Comparison of ENCODE assay signal across 1 fruit fly cellular context in the genomic region with DNA sequence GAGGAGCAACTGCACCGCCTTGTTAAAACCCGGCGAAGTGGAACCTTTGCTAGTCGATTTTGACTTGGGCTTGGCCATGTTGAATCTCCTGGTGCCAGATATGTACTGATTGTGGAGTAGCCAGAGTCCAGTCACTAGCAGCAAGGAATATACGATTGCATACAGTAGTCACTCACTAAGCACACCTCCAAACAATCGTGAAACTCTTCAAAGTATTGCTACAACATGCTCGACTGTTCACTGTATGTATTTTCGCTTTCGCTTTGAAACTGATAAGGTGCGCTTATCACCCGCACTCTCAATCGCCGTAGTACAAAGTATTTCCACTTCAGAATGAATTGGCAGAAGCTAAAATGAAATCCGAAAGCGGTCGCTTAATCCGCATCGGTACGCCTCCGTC.
TF ChIP-seq lines count a peak whose summit lies in the region.

No protein-coding gene starts in this region.

TF ChIP-seq in whole organism, embryonic, 481 proteins besides CTCF, POLR2A, EP300 and RAD21 (continued from another document and continues in another):
- peak; percentile 13 for TF ChIP-seq CG12104 (GFP tag; optimal IDR thresholded peaks at IDR 0.05; lab: Kevin White, UChicago)
- TF ChIP-seq psq (GFP tag; optimal IDR thresholded peaks at IDR 0.05; lab: Kevin White, UChicago): no peak
- peak; percentile 82 for TF ChIP-seq Atf6 (GFP tag; IDR thresholded peaks at IDR 0.05; lab: Robert Waterston, UW)
- no peak for TF ChIP-seq abd-A (tag; optimal IDR thresholded peaks at IDR 0.05; lab: Kevin White, UChicago)
- no peak for TF ChIP-seq Atf3 (GFP tag; optimal IDR thresholded peaks at IDR 0.05; lab: Kevin White, UChicago)
- no peak for TF ChIP-seq ftz-f1 (GFP tag; optimal IDR thresholded peaks at IDR 0.05; lab: Kevin White, UChicago)
- peak; percentile 44 for TF ChIP-seq nau (GFP tag; optimal IDR thresholded peaks at IDR 0.05; lab: Kevin White, UChicago)
- TF ChIP-seq tna (GFP tag; IDR thresholded peaks at IDR 0.05; lab: Robert Waterston, UW; ENCODE audit: partially characterized antibody): no peak
- no peak for TF ChIP-seq CG33557 (GFP tag; optimal IDR thresholded peaks at IDR 0.05; lab: Kevin White, UChicago)
- no peak for TF ChIP-seq dimm (GFP tag; IDR thresholded peaks at IDR 0.05; lab: Robert Waterston, UW)
- no peak for TF ChIP-seq YL-1 (GFP tag; optimal IDR thresholded peaks at IDR 0.05; lab: Kevin White, UChicago)
- peak; percentile 58 for TF ChIP-seq Sox102F (GFP tag; optimal IDR thresholded peaks at IDR 0.05; lab: Kevin White, UChicago)
- TF ChIP-seq Lpt (GFP tag; optimal IDR thresholded peaks at IDR 0.05; lab: Kevin White, UChicago): no peak
- TF ChIP-seq Camta (GFP tag; optimal IDR thresholded peaks at IDR 0.05; lab: Kevin White, UChicago): peak; percentile 42
- no peak for TF ChIP-seq CG42726 (GFP tag; IDR thresholded peaks at IDR 0.05; lab: Robert Waterston, UW; ENCODE audit: partially characterized antibody)
- no peak for TF ChIP-seq Nf-YB (GFP tag; optimal IDR thresholded peaks at IDR 0.05; lab: Kevin White, UChicago)
- no peak for TF ChIP-seq amos (GFP tag; IDR thresholded peaks at IDR 0.05; lab: Robert Waterston, UW; ENCODE audit: partially characterized antibody)
- TF ChIP-seq nmo (GFP tag; optimal IDR thresholded peaks at IDR 0.05; lab: Kevin White, UChicago): peak; percentile 15
- peak; percentile 44 for TF ChIP-seq CG11398 (GFP tag; optimal IDR thresholded peaks at IDR 0.05; lab: Kevin White, UChicago)
- TF ChIP-seq CG4424 (GFP tag; optimal IDR thresholded peaks at IDR 0.05; lab: Kevin White, UChicago): peak; percentile 29
- TF ChIP-seq CG10979 (tag; optimal IDR thresholded peaks at IDR 0.05; lab: Kevin White, UChicago): peak; percentile 7
- TF ChIP-seq en (GFP tag; optimal IDR thresholded peaks at IDR 0.05; lab: Kevin White, UChicago): peak; percentile 43
- peak; percentile 14 for TF ChIP-seq Six4 (GFP tag; optimal IDR thresholded peaks at IDR 0.05; lab: Kevin White, UChicago)
- TF ChIP-seq gsb (GFP tag; IDR thresholded peaks at IDR 0.05; lab: Robert Waterston, UW): peak; percentile 72
- no peak for TF ChIP-seq cad (GFP tag; optimal IDR thresholded peaks at IDR 0.05; lab: Kevin White, UChicago)
- no peak for TF ChIP-seq eyg (GFP tag; optimal IDR thresholded peaks at IDR 0.05; lab: Kevin White, UChicago)
- peak; percentile 43 for TF ChIP-seq CG9609 (GFP tag; optimal IDR thresholded peaks at IDR 0.05; lab: Kevin White, UChicago)
- TF ChIP-seq exex (tag; optimal IDR thresholded peaks at IDR 0.05; lab: Kevin White, UChicago): peak; percentile 50
- TF ChIP-seq CG9797 (GFP tag; optimal IDR thresholded peaks at IDR 0.05; lab: Kevin White, UChicago): no peak
- peak; percentile 45 for TF ChIP-seq ATbp (GFP tag; optimal IDR thresholded peaks at IDR 0.05; lab: Kevin White, UChicago)
- TF ChIP-seq CG3407 (GFP tag; optimal IDR thresholded peaks at IDR 0.05; lab: Kevin White, UChicago): no peak
- TF ChIP-seq fu2 (GFP tag; optimal IDR thresholded peaks at IDR 0.05; lab: Kevin White, UChicago): peak; percentile 57
- peak; percentile 93 for TF ChIP-seq CG18599 (GFP tag; optimal IDR thresholded peaks at IDR 0.05; lab: Kevin White, UChicago)
- TF ChIP-seq CG1792 (GFP tag; optimal IDR thresholded peaks at IDR 0.05; lab: Kevin White, UChicago): no peak
- TF ChIP-seq fd3F (GFP tag; optimal IDR thresholded peaks at IDR 0.05; lab: Kevin White, UChicago): peak; percentile 4
- peak; percentile 61 for TF ChIP-seq sisA (GFP tag; IDR thresholded peaks at IDR 0.05; lab: Robert Waterston, UW)
- peak; percentile 55 for TF ChIP-seq CG10209 (GFP tag; optimal IDR thresholded peaks at IDR 0.05; lab: Kevin White, UChicago)
- peak; percentile 62; the same call in 1 of the 2 replicates for TF ChIP-seq H2.0 (GFP tag; IDR thresholded peaks at IDR 0.05; lab: Robert Waterston, UW)
- TF ChIP-seq CG11504 (tag; optimal IDR thresholded peaks at IDR 0.05; lab: Kevin White, UChicago): peak; percentile 56
- no peak for TF ChIP-seq CG13123 (GFP tag; optimal IDR thresholded peaks at IDR 0.05; lab: Kevin White, UChicago)
- TF ChIP-seq CG12769 (tag; optimal IDR thresholded peaks at IDR 0.05; lab: Kevin White, UChicago): peak; percentile 92
- peak; percentile 54 for TF ChIP-seq CG5245 (GFP tag; optimal IDR thresholded peaks at IDR 0.05; lab: Kevin White, UChicago)
- no peak for TF ChIP-seq bigmax (GFP tag; optimal IDR thresholded peaks at IDR 0.05; lab: Kevin White, UChicago)
- TF ChIP-seq CG15696 (tag; optimal IDR thresholded peaks at IDR 0.05; lab: Kevin White, UChicago): peak; percentile 15
- peak; percentile 69 for TF ChIP-seq E2f1 (GFP tag; IDR thresholded peaks at IDR 0.05; lab: Robert Waterston, UW)
- no peak for TF ChIP-seq CG16863 (GFP tag; optimal IDR thresholded peaks at IDR 0.05; lab: Kevin White, UChicago)
- no peak for TF ChIP-seq hth (optimal IDR thresholded peaks at IDR 0.05; lab: Kevin White, UChicago)
- peak; percentile 44; the same call in 1 of the 2 replicates for TF ChIP-seq CG4360 (GFP tag; IDR thresholded peaks at IDR 0.05; lab: Robert Waterston, UW)
- TF ChIP-seq hbn (GFP tag; IDR thresholded peaks at IDR 0.05; lab: Robert Waterston, UW; ENCODE audit: partially characterized antibody): no peak
- peak; percentile 84 for TF ChIP-seq vvl (GFP tag; IDR thresholded peaks at IDR 0.05; lab: Robert Waterston, UW)
- TF ChIP-seq h (optimal IDR thresholded peaks at IDR 0.05; lab: Kevin White, UChicago): no peak
- no peak for TF ChIP-seq Lim3 (GFP tag; IDR thresholded peaks at IDR 0.05; lab: Robert Waterston, UW)
- no peak for TF ChIP-seq dati (GFP tag; IDR thresholded peaks at IDR 0.05; lab: Robert Waterston, UW)
- no peak for TF ChIP-seq CG6654 (GFP tag; optimal IDR thresholded peaks at IDR 0.05; lab: Kevin White, UChicago)
- TF ChIP-seq cg (GFP tag; optimal IDR thresholded peaks at IDR 0.05; lab: Kevin White, UChicago): no peak
- TF ChIP-seq CG14667 (GFP tag; IDR thresholded peaks at IDR 0.05; lab: Robert Waterston, UW): 0 out of 2 replicates have a peak, but pooled peaks have one; percentile 32
- peak; percentile 70 for TF ChIP-seq CG17385 (GFP tag; optimal IDR thresholded peaks at IDR 0.05; lab: Kevin White, UChicago)
- TF ChIP-seq Oaz (GFP tag; IDR thresholded peaks at IDR 0.05; lab: Robert Waterston, UW): no peak
- TF ChIP-seq fd96Cb (tag; optimal IDR thresholded peaks at IDR 0.05; lab: Kevin White, UChicago): peak; percentile 12
- TF ChIP-seq crc (GFP tag; optimal IDR thresholded peaks at IDR 0.05; lab: Kevin White, UChicago): peak; percentile 46
- TF ChIP-seq CG10366 (GFP tag; IDR thresholded peaks at IDR 0.05; lab: Robert Waterston, UW): peak; percentile 76
- TF ChIP-seq Bteb2 (GFP tag; optimal IDR thresholded peaks at IDR 0.05; lab: Kevin White, UChicago): peak; percentile 53
- peak; percentile 62 for TF ChIP-seq az2 (GFP tag; optimal IDR thresholded peaks at IDR 0.05; lab: Kevin White, UChicago)
- peak; percentile 87 for TF ChIP-seq her (GFP tag; optimal IDR thresholded peaks at IDR 0.05; lab: Kevin White, UChicago)
- peak; percentile 22 for TF ChIP-seq repo (GFP tag; optimal IDR thresholded peaks at IDR 0.05; lab: Kevin White, UChicago)
- peak; percentile 55; the same call in 1 of the 2 replicates for TF ChIP-seq CG16779 (GFP tag; IDR thresholded peaks at IDR 0.05; lab: Robert Waterston, UW)
- 0 out of 2 replicates have a peak, but pooled peaks have one; percentile 41 for TF ChIP-seq CG10959 (GFP tag; IDR thresholded peaks at IDR 0.05; lab: Robert Waterston, UW)
- TF ChIP-seq jumu (GFP tag; optimal IDR thresholded peaks at IDR 0.05; lab: Kevin White, UChicago): peak; percentile 51
- TF ChIP-seq al (GFP tag; IDR thresholded peaks at IDR 0.05; lab: Robert Waterston, UW): peak; percentile 55; the same call in 1 of the 2 replicates
- peak; percentile 68 for TF ChIP-seq CrebB (tag; optimal IDR thresholded peaks at IDR 0.05; lab: Kevin White, UChicago)
- peak; percentile 67 for TF ChIP-seq Xrp1 (GFP tag; IDR thresholded peaks at IDR 0.05; lab: Robert Waterston, UW)
- TF ChIP-seq CG34224 (GFP tag; IDR thresholded peaks at IDR 0.05; lab: Robert Waterston, UW; ENCODE audit: partially characterized antibody): 0 out of 3 replicates have a peak, but pooled peaks have one; percentile 25
- TF ChIP-seq CG4282 (GFP tag; optimal IDR thresholded peaks at IDR 0.05; lab: Kevin White, UChicago): no peak
- TF ChIP-seq tgo (GFP tag; IDR thresholded peaks at IDR 0.05; lab: Robert Waterston, UW): peak; percentile 69; the same call in 2 of the 3 replicates
- TF ChIP-seq CG8924 (tag; optimal IDR thresholded peaks at IDR 0.05; lab: Kevin White, UChicago): peak; percentile 19
- peak; percentile 70; the same call in 2 of the 3 replicates for TF ChIP-seq ase (GFP tag; IDR thresholded peaks at IDR 0.05; lab: Robert Waterston, UW)
- TF ChIP-seq Fer1 (GFP tag; optimal IDR thresholded peaks at IDR 0.05; lab: Kevin White, UChicago): peak; percentile 80
- no peak for TF ChIP-seq Nf-YC (tag; optimal IDR thresholded peaks at IDR 0.05; lab: Kevin White, UChicago)
- no peak for TF ChIP-seq nerfin-1 (tag; optimal IDR thresholded peaks at IDR 0.05; lab: Kevin White, UChicago)
- TF ChIP-seq mld (GFP tag; IDR thresholded peaks at IDR 0.05; lab: Robert Waterston, UW; ENCODE audit: partially characterized antibody): no peak
- TF ChIP-seq ranshi (GFP tag; IDR thresholded peaks at IDR 0.05; lab: Robert Waterston, UW): peak; percentile 80
- TF ChIP-seq dysf (GFP tag; IDR thresholded peaks at IDR 0.05; lab: Robert Waterston, UW): peak; percentile 75
- TF ChIP-seq BtbVII (GFP tag; optimal IDR thresholded peaks at IDR 0.05; lab: Kevin White, UChicago): peak; percentile 69
- peak; percentile 56 for TF ChIP-seq bcd (GFP tag; optimal IDR thresholded peaks at IDR 0.05; lab: Kevin White, UChicago)
- TF ChIP-seq bowl (GFP tag; IDR thresholded peaks at IDR 0.05; lab: Robert Waterston, UW): peak; percentile 63; the same call in 1 of the 2 replicates
- no peak for TF ChIP-seq CG13775 (GFP tag; optimal IDR thresholded peaks at IDR 0.05; lab: Kevin White, UChicago)
- no peak for TF ChIP-seq CG10462 (GFP tag; optimal IDR thresholded peaks at IDR 0.05; lab: Kevin White, UChicago)
- peak; percentile 31 for TF ChIP-seq CG7928 (GFP tag; optimal IDR thresholded peaks at IDR 0.05; lab: Kevin White, UChicago)
- peak; percentile 37 for TF ChIP-seq CG17568 (GFP tag; optimal IDR thresholded peaks at IDR 0.05; lab: Kevin White, UChicago)
- TF ChIP-seq lola (GFP tag; optimal IDR thresholded peaks at IDR 0.05; lab: Kevin White, UChicago): no peak
- TF ChIP-seq hb (GFP tag; IDR thresholded peaks at IDR 0.05; lab: Robert Waterston, UW; ENCODE audit: partially characterized antibody): no peak
- TF ChIP-seq CG6813 (GFP tag; optimal IDR thresholded peaks at IDR 0.05; lab: Kevin White, UChicago): peak; percentile 59
- TF ChIP-seq CG14860 (GFP tag; IDR thresholded peaks at IDR 0.05; lab: Robert Waterston, UW; ENCODE audit: partially characterized antibody): no peak
- TF ChIP-seq klu (GFP tag; IDR thresholded peaks at IDR 0.05; lab: Robert Waterston, UW): no peak
- no peak for TF ChIP-seq CG15073 (GFP tag; optimal IDR thresholded peaks at IDR 0.05; lab: Kevin White, UChicago)
- peak; percentile 47 for TF ChIP-seq chn (GFP tag; optimal IDR thresholded peaks at IDR 0.05; lab: Kevin White, UChicago)
- no peak for TF ChIP-seq wek (GFP tag; optimal IDR thresholded peaks at IDR 0.05; lab: Kevin White, UChicago)
- TF ChIP-seq HLHmδ (GFP tag; optimal IDR thresholded peaks at IDR 0.05; lab: Kevin White, UChicago): peak; percentile 19
- no peak for TF ChIP-seq CG2129 (GFP tag; IDR thresholded peaks at IDR 0.05; lab: Robert Waterston, UW; ENCODE audit: partially characterized antibody)
- TF ChIP-seq Oli (tag; optimal IDR thresholded peaks at IDR 0.05; lab: Kevin White, UChicago): peak; percentile 36
- peak; percentile 37 for TF ChIP-seq ab (GFP tag; optimal IDR thresholded peaks at IDR 0.05; lab: Kevin White, UChicago)
- TF ChIP-seq Blimp-1 (GFP tag; optimal IDR thresholded peaks at IDR 0.05; lab: Kevin White, UChicago): peak; percentile 63
- no peak for TF ChIP-seq knrl (GFP tag; IDR thresholded peaks at IDR 0.05; lab: Robert Waterston, UW; ENCODE audit: partially characterized antibody)
- peak; percentile 51 for TF ChIP-seq CG12942 (GFP tag; optimal IDR thresholded peaks at IDR 0.05; lab: Kevin White, UChicago)
- TF ChIP-seq cato (GFP tag; optimal IDR thresholded peaks at IDR 0.05; lab: Kevin White, UChicago; ENCODE audit: borderline replicate concordance): no peak
- no peak for TF ChIP-seq Sry-β (GFP tag; optimal IDR thresholded peaks at IDR 0.05; lab: Kevin White, UChicago)
- peak; percentile 50 for TF ChIP-seq pnt (GFP tag; optimal IDR thresholded peaks at IDR 0.05; lab: Kevin White, UChicago)
- peak; percentile 80 for TF ChIP-seq NFAT (GFP tag; IDR thresholded peaks at IDR 0.05; lab: Robert Waterston, UW)
- TF ChIP-seq CG43689 (GFP tag; IDR thresholded peaks at IDR 0.05; lab: Robert Waterston, UW): no peak
- TF ChIP-seq Taf1 (GFP tag; IDR thresholded peaks at IDR 0.05; lab: Robert Waterston, UW): peak; percentile 75
- peak; percentile 60 for TF ChIP-seq Dad (GFP tag; optimal IDR thresholded peaks at IDR 0.05; lab: Kevin White, UChicago)
- no peak for TF ChIP-seq NK7.1 (GFP tag; optimal IDR thresholded peaks at IDR 0.05; lab: Kevin White, UChicago)
- peak; percentile 10 for TF ChIP-seq CG12299 (tag; optimal IDR thresholded peaks at IDR 0.05; lab: Kevin White, UChicago)
- TF ChIP-seq CHES-1-like (GFP tag; optimal IDR thresholded peaks at IDR 0.05; lab: Kevin White, UChicago): peak; percentile 60
- TF ChIP-seq slp2 (GFP tag; optimal IDR thresholded peaks at IDR 0.05; lab: Kevin White, UChicago): peak; percentile 4
- no peak for TF ChIP-seq CG6689 (GFP tag; IDR thresholded peaks at IDR 0.05; lab: Robert Waterston, UW)
- TF ChIP-seq Gug (GFP tag; IDR thresholded peaks at IDR 0.05; lab: Robert Waterston, UW): peak; percentile 84; the same call in 3 of the 4 replicates
- peak; percentile 79 for TF ChIP-seq CG15514 (GFP tag; optimal IDR thresholded peaks at IDR 0.05; lab: Kevin White, UChicago)
- TF ChIP-seq CG8944 (GFP tag; optimal IDR thresholded peaks at IDR 0.05; lab: Kevin White, UChicago): peak; percentile 54
- peak; percentile 26 for TF ChIP-seq NC2α (GFP tag; optimal IDR thresholded peaks at IDR 0.05; lab: Kevin White, UChicago)
- no peak for TF ChIP-seq CG15601 (tag; optimal IDR thresholded peaks at IDR 0.05; lab: Kevin White, UChicago)
- TF ChIP-seq pb (GFP tag; optimal IDR thresholded peaks at IDR 0.05; lab: Kevin White, UChicago): peak; percentile 15
- peak; percentile 40 for TF ChIP-seq CG1233 (GFP tag; optimal IDR thresholded peaks at IDR 0.05; lab: Kevin White, UChicago)
- TF ChIP-seq CG9437 (GFP tag; optimal IDR thresholded peaks at IDR 0.05; lab: Kevin White, UChicago): no peak
- peak; percentile 64; the same call in 1 of the 2 replicates for TF ChIP-seq seq (GFP tag; IDR thresholded peaks at IDR 0.05; lab: Robert Waterston, UW)
